Fruit fly (Drosophila melanogaster): ENCODE measurements around the gene CG11378.

dm6 chrX:1197862-1198261 is 27.2 kb downstream of the CG11378 start:
- TF ChIP-seq Pif1A (GFP tag; optimal IDR thresholded peaks at IDR 0.05), result no peak
- TF ChIP-seq gl (tag; optimal IDR thresholded peaks at IDR 0.05), result no peak
- TF ChIP-seq Ets98B (GFP tag; IDR thresholded peaks at IDR 0.05), result peak; percentile 38; the same call in 1 of the 2 replicates
- TF ChIP-seq Pif1B (GFP tag; optimal IDR thresholded peaks at IDR 0.05), result no peak
- no peak for TF ChIP-seq CG32121 (GFP tag; IDR thresholded peaks at IDR 0.05)
- no peak for TF ChIP-seq CG12605 (GFP tag; IDR thresholded peaks at IDR 0.05)
- TF ChIP-seq D1 (tag; optimal IDR thresholded peaks at IDR 0.05), result no peak
- TF ChIP-seq CG8301 (tag; optimal IDR thresholded peaks at IDR 0.05), result no peak
- TF ChIP-seq CG10348 (GFP tag; IDR thresholded peaks at IDR 0.05), result no peak
- no peak for TF ChIP-seq EcR (GFP tag; optimal IDR thresholded peaks at IDR 0.05)
- TF ChIP-seq CG4496 (GFP tag; IDR thresholded peaks at IDR 0.05), result no peak
- TF ChIP-seq Snoo (tag; optimal IDR thresholded peaks at IDR 0.05), result no peak
- TF ChIP-seq CG13204 (GFP tag; optimal IDR thresholded peaks at IDR 0.05), result no peak
